Fruit fly (Drosophila melanogaster) whole organism, embryonic: Measurements from ENCODE around the gene Nulp1.
A peak's percentile ranks its signal among the peaks of the same experiment; 100 is the strongest.

Experiments used
- Abd-B ChIP-seq: fragments of 200-800 bp; sonication (Bioruptor generic); optimal IDR thresholded peaks from 2 replicates; lab custom pipeline; 2018; ENCODE audit warnings: missing biosample characterization, mild to moderate bottlenecking, missing genetic modification characterization, moderate library complexity
- Atf6 ChIP-seq: fragments of 200-800 bp; sonication (Bioruptor generic); IDR thresholded peaks from 2 replicates; pipeline ENCODE4 v1.3.6; 2022; ENCODE audit warnings: missing biosample characterization, missing genetic modification characterization
- BEAF-32 ChIP-seq: fragments of 200-800 bp; sonication (Bioruptor generic); optimal IDR thresholded peaks from 3 replicates; lab custom pipeline; 2017; ENCODE audit warnings: missing biosample characterization, missing genetic modification characterization, mild to moderate bottlenecking, moderate library complexity, missing genetic modification reagents
- CG10209 ChIP-seq: fragments of 200-800 bp; sonication (Bioruptor generic); optimal IDR thresholded peaks from 3 replicates; lab custom pipeline; 2017; ENCODE audit warnings: missing biosample characterization, mild to moderate bottlenecking, missing genetic modification characterization, missing genetic modification reagents
- CG10462 ChIP-seq: fragments of 200-800 bp; sonication (Bioruptor generic); optimal IDR thresholded peaks from 2 replicates; lab custom pipeline; 2016; ENCODE audit warnings: missing biosample characterization, missing genetic modification characterization
- CG10959 ChIP-seq: fragments of 200-800 bp; sonication (Bioruptor generic); IDR thresholded peaks from 2 replicates; pipeline ENCODE4 v1.3.6; 2022; ENCODE audit warnings: missing biosample characterization, missing genetic modification characterization
- CG11085 ChIP-seq: fragments of 200-800 bp; sonication (Bioruptor generic); IDR thresholded peaks from 2 replicates; pipeline ENCODE4 v1.3.6; 2022; ENCODE audit warnings: missing biosample characterization, missing genetic modification characterization
- CG15011 ChIP-seq: fragments of 200-800 bp; sonication (Bioruptor generic); optimal IDR thresholded peaks from 3 replicates; lab custom pipeline; 2018; ENCODE audit warnings: missing biosample characterization, mild to moderate bottlenecking, missing genetic modification characterization
- CG16779 ChIP-seq: fragments of 200-800 bp; sonication (Bioruptor generic); IDR thresholded peaks from 2 replicates; pipeline ENCODE4 v1.3.6; 2022; ENCODE audit warnings: missing biosample characterization, missing genetic modification characterization
- CG1832 ChIP-seq: fragments of 200-800 bp; sonication (Bioruptor generic); optimal IDR thresholded peaks from 2 replicates; lab custom pipeline; 2017; ENCODE audit warnings: missing biosample characterization, mild to moderate bottlenecking, missing genetic modification characterization, inconsistent platforms
- CG2120 ChIP-seq: fragments of 200-800 bp; sonication (Bioruptor generic); optimal IDR thresholded peaks from 3 replicates; lab custom pipeline; 2016; ENCODE audit warnings: missing biosample characterization, missing genetic modification characterization
- CG3281 ChIP-seq: fragments of 200-800 bp; sonication (Bioruptor generic); optimal IDR thresholded peaks from 3 replicates; lab custom pipeline; 2017; ENCODE audit warnings: missing biosample characterization, mild to moderate bottlenecking, missing genetic modification characterization
- CG34224 ChIP-seq: fragments of 200-800 bp; sonication (Bioruptor generic); IDR thresholded peaks from 3 replicates; pipeline ENCODE4 v1.3.6; 2022; ENCODE audit warnings: missing biosample characterization, missing genetic modification characterization; ENCODE audit not compliant: partially characterized antibody
- CG3995 ChIP-seq: fragments of 200-800 bp; sonication (Bioruptor generic); optimal IDR thresholded peaks from 3 replicates; lab custom pipeline; 2016; ENCODE audit warnings: missing biosample characterization, missing genetic modification characterization
- CG4404 ChIP-seq: fragments of 200-800 bp; sonication (Bioruptor generic); IDR thresholded peaks from 2 replicates; pipeline ENCODE4 v1.3.6; 2022; ENCODE audit warnings: missing biosample characterization, missing genetic modification characterization
- CG4707 ChIP-seq: fragments of 200-800 bp; sonication (Bioruptor generic); optimal IDR thresholded peaks from 2 replicates; lab custom pipeline; 2018; ENCODE audit warnings: missing biosample characterization, mild to moderate bottlenecking, missing genetic modification characterization, moderate library complexity
- CG4730 ChIP-seq: fragments of 200-800 bp; sonication (Bioruptor generic); IDR thresholded peaks from 2 replicates; pipeline ENCODE4 v1.3.6; 2022; ENCODE audit warnings: missing biosample characterization, missing genetic modification characterization
- CG6272 ChIP-seq: fragments of 200-800 bp; sonication (Bioruptor generic); IDR thresholded peaks from 2 replicates; pipeline ENCODE4 v1.3.6; 2022; ENCODE audit warnings: missing biosample characterization, missing genetic modification characterization
- CG6683 ChIP-seq: fragments of 200-800 bp; sonication (Bioruptor generic); optimal IDR thresholded peaks from 2 replicates; lab custom pipeline; 2017; ENCODE audit warnings: missing biosample characterization, mild to moderate bottlenecking, missing genetic modification characterization, missing genetic modification reagents
- CG7556 ChIP-seq: fragments of 200-800 bp; sonication (Bioruptor generic); optimal IDR thresholded peaks from 2 replicates; lab custom pipeline; 2017; ENCODE audit warnings: missing biosample characterization, mild to moderate bottlenecking, missing genetic modification characterization
- D19A ChIP-seq: fragments of 200-800 bp; optimal IDR thresholded peaks from 3 replicates; lab custom pipeline; 2019; ENCODE audit warnings: missing biosample characterization, mild to moderate bottlenecking, missing genetic modification characterization, moderate library complexity
- Dp ChIP-seq: fragments of 200-800 bp; sonication (Bioruptor generic); optimal IDR thresholded peaks from 2 replicates; lab custom pipeline; 2018; ENCODE audit warnings: missing biosample characterization, mild to moderate bottlenecking, missing genetic modification characterization, moderate library complexity
- Ets97D ChIP-seq: fragments of 200-800 bp; sonication (Bioruptor generic); optimal IDR thresholded peaks from 3 replicates; lab custom pipeline; 2016; ENCODE audit warnings: missing biosample characterization, missing genetic modification characterization
- Gsc ChIP-seq: fragments of 200-800 bp; sonication (Bioruptor generic); IDR thresholded peaks from 2 replicates; pipeline ENCODE4 v1.3.6; 2022; ENCODE audit warnings: missing biosample characterization, missing genetic modification characterization
- Hand ChIP-seq: fragments of 200-800 bp; sonication (Bioruptor generic); optimal IDR thresholded peaks from 2 replicates; lab custom pipeline; 2017; ENCODE audit warnings: mild to moderate bottlenecking, missing biosample characterization, missing genetic modification reagents, missing genetic modification characterization
- Kr ChIP-seq: fragments of 200-800 bp; sonication (Bioruptor generic); optimal IDR thresholded peaks from 2 replicates; lab custom pipeline; 2017; ENCODE audit warnings: missing biosample characterization, mild to moderate bottlenecking, missing genetic modification characterization
- Myb ChIP-seq: fragments of 200-800 bp; sonication (Bioruptor generic); optimal IDR thresholded peaks from 2 replicates; lab custom pipeline; 2016; ENCODE audit warnings: missing biosample characterization, missing genetic modification characterization
- NC2β ChIP-seq: fragments of 200-800 bp; sonication (Bioruptor generic); optimal IDR thresholded peaks from 2 replicates; lab custom pipeline; 2016; ENCODE audit warnings: missing biosample characterization, missing genetic modification characterization
- Nf-YB ChIP-seq: fragments of 200-800 bp; sonication (Bioruptor generic); optimal IDR thresholded peaks from 3 replicates; lab custom pipeline; 2019; ENCODE audit warnings: missing biosample characterization, mild to moderate bottlenecking, missing genetic modification characterization, moderate library complexity
- Nf-YC ChIP-seq: fragments of 200-800 bp; optimal IDR thresholded peaks from 3 replicates; lab custom pipeline; 2019; ENCODE audit warnings: missing biosample characterization, mild to moderate bottlenecking, missing genetic modification characterization, moderate library complexity
- Spps ChIP-seq: fragments of 200-800 bp; sonication (Bioruptor generic); optimal IDR thresholded peaks from 2 replicates; lab custom pipeline; 2018; ENCODE audit warnings: missing biosample characterization, mild to moderate bottlenecking, missing genetic modification characterization
- bigmax ChIP-seq: fragments of 200-800 bp; sonication (Bioruptor generic); optimal IDR thresholded peaks from 2 replicates; lab custom pipeline; 2018; ENCODE audit warnings: missing biosample characterization, mild to moderate bottlenecking, missing genetic modification characterization
- croc ChIP-seq: fragments of 200-800 bp; sonication (Bioruptor generic); conservative IDR thresholded peaks from 3 replicates; pipeline ENCODE4 v1.3.6; 2022; ENCODE audit warnings: missing biosample characterization, missing genetic modification characterization
- dimm ChIP-seq: fragments of 200-800 bp; sonication (Bioruptor generic); IDR thresholded peaks from 2 replicates; pipeline ENCODE4 v1.3.6; 2022; ENCODE audit warnings: missing biosample characterization, missing genetic modification characterization
- eve ChIP-seq, 2 experiments: fragments of >200 bp; optimal IDR thresholded peaks; 2 replicates each; lab custom pipeline; 2017; ENCODE audit warnings: missing biosample characterization in 2 of 2, missing genetic modification characterization in 2 of 2
- fu2 ChIP-seq: fragments of 200-800 bp; sonication (Bioruptor generic); optimal IDR thresholded peaks from 2 replicates; lab custom pipeline; 2016; ENCODE audit warnings: missing biosample characterization, missing genetic modification characterization
- nmo ChIP-seq: fragments of 200-800 bp; sonication (Bioruptor generic); optimal IDR thresholded peaks from 2 replicates; lab custom pipeline; 2018; ENCODE audit warnings: missing biosample characterization, mild to moderate bottlenecking, missing genetic modification characterization, moderate library complexity
- onecut ChIP-seq: fragments of 200-800 bp; sonication (Bioruptor generic); IDR thresholded peaks from 2 replicates; pipeline ENCODE4 v1.3.6; 2022; ENCODE audit warnings: missing biosample characterization, missing genetic modification characterization
- p53 ChIP-seq: fragments of 200-800 bp; sonication (Bioruptor generic); optimal IDR thresholded peaks from 2 replicates; lab custom pipeline; 2016; ENCODE audit warnings: missing biosample characterization, missing genetic modification characterization
- repo ChIP-seq: fragments of 200-800 bp; sonication (Bioruptor generic); optimal IDR thresholded peaks from 2 replicates; lab custom pipeline; 2016; ENCODE audit warnings: missing biosample characterization, missing genetic modification characterization
- sisA ChIP-seq: fragments of 200-800 bp; sonication (Bioruptor generic); IDR thresholded peaks from 2 replicates; pipeline ENCODE4 v1.3.6; 2022; ENCODE audit warnings: missing biosample characterization, missing genetic modification characterization
- so ChIP-seq: fragments of 200-800 bp; sonication (Bioruptor generic); IDR thresholded peaks from 3 replicates; pipeline ENCODE4 v1.3.6; 2022; ENCODE audit warnings: missing biosample characterization, missing genetic modification characterization
- sob ChIP-seq: fragments of 200-800 bp; sonication (Bioruptor generic); IDR thresholded peaks from 2 replicates; pipeline ENCODE4 v1.3.6; 2022; ENCODE audit warnings: missing biosample characterization, missing genetic modification characterization
- zen2 ChIP-seq: fragments of 200-800 bp; sonication (Bioruptor generic); IDR thresholded peaks from 3 replicates; pipeline ENCODE4 v1.3.6; 2022; ENCODE audit warnings: missing biosample characterization, missing genetic modification characterization; ENCODE audit not compliant: partially characterized antibody

The Nulp1 gene

DNA sequence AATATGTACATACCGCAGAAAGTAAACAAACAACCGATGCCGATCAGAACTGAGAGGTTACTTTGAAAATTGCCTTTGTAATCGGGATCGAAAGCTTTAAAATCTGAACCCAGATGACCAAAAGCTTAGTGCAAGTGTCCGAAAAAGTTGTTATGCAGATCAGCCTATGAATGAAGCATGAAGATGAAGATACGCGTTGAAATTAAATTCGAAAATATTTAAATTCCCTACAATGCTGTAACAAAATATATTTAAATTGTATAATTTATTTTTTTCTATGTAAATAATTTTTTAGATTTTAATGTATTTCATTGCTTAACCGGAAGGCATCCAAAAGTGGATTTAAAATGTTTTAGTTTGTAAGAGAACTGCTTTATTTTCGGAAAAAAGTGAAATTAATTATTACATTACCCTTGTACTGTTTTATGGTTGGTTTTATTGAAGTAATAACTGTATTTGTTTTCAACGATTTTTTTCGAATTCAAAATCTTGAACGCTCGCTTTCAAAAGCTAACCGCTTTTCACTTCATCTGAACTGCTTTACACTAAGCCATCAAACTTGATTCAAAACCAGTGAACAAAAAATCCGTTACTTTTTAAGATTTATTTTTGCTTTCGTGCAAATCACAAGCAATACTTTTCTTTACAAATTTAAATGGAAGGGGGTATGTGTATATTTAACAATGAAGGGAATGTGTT is 49.7 kb downstream of the Nulp1 start, which contains the start of gene CG43886 (continued):
- no peak for TF ChIP-seq nmo
- TF ChIP-seq fu2 (GFP tag; lab: Kevin White, UChicago) = no peak
- TF ChIP-seq CG3281 (GFP tag; lab: Kevin White, UChicago) = no peak
- TF ChIP-seq p53 (GFP tag; lab: Kevin White, UChicago) = no peak
- no peak for TF ChIP-seq CG6272 (GFP tag; lab: Robert Waterston, UW)
- no peak for TF ChIP-seq Spps (tag; lab: Kevin White, UChicago)
- TF ChIP-seq CG11085 (GFP tag; lab: Robert Waterston, UW) = no peak
- TF ChIP-seq sisA (GFP tag; lab: Robert Waterston, UW) = no peak
- TF ChIP-seq CG34224 (GFP tag; lab: Robert Waterston, UW) = no peak
- TF ChIP-seq Nf-YB (GFP tag; lab: Kevin White, UChicago) = no peak
- TF ChIP-seq so (GFP tag; lab: Robert Waterston, UW) = no peak
- no peak for TF ChIP-seq onecut (GFP tag; lab: Robert Waterston, UW)
- TF ChIP-seq Kr (GFP tag; lab: Kevin White, UChicago) = no peak
- no peak for TF ChIP-seq CG4404 (GFP tag; lab: Robert Waterston, UW)
- TF ChIP-seq Abd-B (GFP tag; lab: Kevin White, UChicago) = peak; percentile 60
- no peak for TF ChIP-seq sob
- no peak for TF ChIP-seq CG4730 (GFP tag; lab: Robert Waterston, UW)
- TF ChIP-seq CG3995 (GFP tag; lab: Kevin White, UChicago) = peak; percentile 6
- no peak for TF ChIP-seq NC2β (GFP tag; lab: Kevin White, UChicago)
- TF ChIP-seq Dp (GFP tag; lab: Kevin White, UChicago) = peak; percentile 41
- TF ChIP-seq Gsc (GFP tag; lab: Robert Waterston, UW) = no peak
- TF ChIP-seq CG1832 (GFP tag; lab: Kevin White, UChicago) = no peak
- no peak for TF ChIP-seq zen2 (GFP tag; lab: Robert Waterston, UW)
- TF ChIP-seq CG4707 (GFP tag; lab: Kevin White, UChicago) = no peak
- TF ChIP-seq CG2120 = no peak
- TF ChIP-seq repo (GFP tag; lab: Kevin White, UChicago) = no peak
- TF ChIP-seq BEAF-32 (GFP tag; lab: Kevin White, UChicago) = no peak
- TF ChIP-seq CG6683 (GFP tag; lab: Kevin White, UChicago) = no peak
- TF ChIP-seq CG10209 (GFP tag; lab: Kevin White, UChicago) = no peak
- TF ChIP-seq Myb (GFP tag; lab: Kevin White, UChicago) = peak; percentile 99
- no peak for TF ChIP-seq D19A (tag; lab: Kevin White, UChicago)
- no peak for TF ChIP-seq CG10959 (GFP tag; lab: Robert Waterston, UW)
- no peak for TF ChIP-seq CG15011 (GFP tag; lab: Kevin White, UChicago)
- TF ChIP-seq CG7556 = no peak
- TF ChIP-seq dimm (GFP tag; lab: Robert Waterston, UW) = no peak
- TF ChIP-seq Atf6 (GFP tag; lab: Robert Waterston, UW) = no peak
- no peak for TF ChIP-seq bigmax (GFP tag; lab: Kevin White, UChicago)
- no peak for TF ChIP-seq CG10462
- no peak for TF ChIP-seq Nf-YC (tag; lab: Kevin White, UChicago)
- no peak for TF ChIP-seq croc (GFP tag; lab: Robert Waterston, UW)
- no peak for TF ChIP-seq CG16779 (GFP tag; lab: Robert Waterston, UW)
- TF ChIP-seq eve (GFP tag; optimal IDR thresholded peaks at IDR 0.05; lab: Kevin White, UChicago) = no peak
- no peak for TF ChIP-seq Hand
- TF ChIP-seq Ets97D (GFP tag; lab: Kevin White, UChicago) = no peak
